Worm (Caenorhabditis elegans) whole organism, L1 larva: ENCODE measurements around the gene srv-5.

Experiments used
- ceh-82 ChIP-seq, 3 experiments: fragments of 150-350 bp in 1 of 3; sonication (generic microtip) in 2 of 3; optimal IDR thresholded peaks; 2 replicates each; lab custom pipeline; 2014 to 2017; ENCODE audit warnings: missing biosample characterization in 3 of 3, missing genetic modification characterization in 3 of 3
- ces-1 ChIP-seq: fragments of 150-350 bp; optimal IDR thresholded peaks from 2 replicates; lab custom pipeline; 2014; ENCODE audit warnings: missing biosample characterization, missing genetic modification reagents, missing genetic modification characterization
- hpl-2 ChIP-seq: fragments of 150-350 bp; optimal IDR thresholded peaks from 2 replicates; lab custom pipeline; 2014; ENCODE audit warnings: missing biosample characterization, missing genetic modification reagents, missing genetic modification characterization
- lin-13 ChIP-seq: fragments of 150-350 bp; optimal IDR thresholded peaks from 2 replicates; lab custom pipeline; 2014; ENCODE audit warnings: missing biosample characterization, missing genetic modification reagents, missing genetic modification characterization
- lsy-2 ChIP-seq, 2 experiments: fragments of 150-350 bp; optimal IDR thresholded peaks; 2 replicates each; lab custom pipeline; 2014; ENCODE audit warnings: missing biosample characterization in 2 of 2, missing genetic modification characterization in 2 of 2
- mep-1 ChIP-seq: fragments of 150-350 bp; optimal IDR thresholded peaks from 2 replicates; lab custom pipeline; 2014; ENCODE audit warnings: missing biosample characterization, missing genetic modification characterization
- nhr-11 ChIP-seq: fragments of 150-350 bp; optimal IDR thresholded peaks from 2 replicates; lab custom pipeline; 2014; ENCODE audit warnings: missing biosample characterization, missing genetic modification characterization
- nhr-28 ChIP-seq: fragments of 150-350 bp; optimal IDR thresholded peaks from 2 replicates; lab custom pipeline; 2014; ENCODE audit warnings: missing biosample characterization, missing genetic modification characterization
- nhr-71 ChIP-seq: sonication (generic microtip); optimal IDR thresholded peaks from 2 replicates; lab custom pipeline; 2016; ENCODE audit warnings: mild to moderate bottlenecking, missing genetic modification characterization, moderate library complexity, missing compliant biosample characterization
- nhr-77 ChIP-seq: fragments of 150-350 bp; optimal IDR thresholded peaks from 2 replicates; lab custom pipeline; 2014; ENCODE audit warnings: missing biosample characterization, missing genetic modification characterization
- pqm-1 ChIP-seq: sonication (generic microtip); optimal IDR thresholded peaks from 3 replicates; lab custom pipeline; 2017; ENCODE audit warnings: missing biosample characterization, missing genetic modification characterization

DNA sequence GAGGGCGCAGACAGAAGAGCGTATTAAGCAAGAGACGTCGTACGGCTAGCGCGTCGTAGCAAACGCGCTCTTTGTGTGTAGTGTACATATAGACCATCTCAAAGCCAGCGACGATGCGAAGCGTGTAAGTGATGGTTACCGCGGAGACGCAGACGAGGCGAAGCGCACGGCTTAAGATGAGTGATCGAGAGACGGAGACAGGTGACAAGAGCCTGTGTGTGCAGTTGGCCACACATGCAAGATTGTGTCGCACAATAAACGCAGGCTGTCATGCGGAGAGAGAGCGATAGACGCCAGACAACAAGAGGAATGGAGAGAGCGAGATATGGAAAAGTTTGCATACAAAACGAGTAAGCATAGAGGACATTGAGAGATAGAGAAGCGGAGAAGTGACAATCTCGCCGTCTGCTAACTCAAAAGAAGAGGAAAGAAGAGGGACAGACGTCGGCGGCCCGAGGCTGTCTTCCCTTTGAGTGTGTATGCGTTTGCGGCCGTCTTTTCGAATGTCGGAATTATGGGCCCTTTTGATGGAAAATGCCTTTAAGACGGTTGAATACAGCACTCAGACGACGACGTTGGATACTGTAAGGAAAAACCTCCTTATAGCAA is 29.3 kb upstream of the srv-5 start:
- TF ChIP-seq nhr-71 (tag; lab: Kevin White, UChicago) (peak; percentile 99), lsy-2 (tag; optimal IDR thresholded peaks at IDR 0.05; lab: Kevin White, UChicago) (peak; percentile 63 to 86), hpl-2 (GFP tag; lab: Kevin White, UChicago) (peak; percentile 91), ceh-82 (tag; optimal IDR thresholded peaks at IDR 0.05; lab: Kevin White, UChicago) (peak; percentile 45 to 51 (median 49)), nhr-77 (tag; lab: Kevin White, UChicago) (peak; percentile 50), mep-1 (peak; percentile 65), nhr-28 (tag; lab: Kevin White, UChicago) (peak; percentile 49), nhr-11 (tag; lab: Kevin White, UChicago) (peak; percentile 88), ces-1 (GFP tag; lab: Kevin White, UChicago) (no peak), lin-13 (peak; percentile 59), pqm-1 (tag; lab: Kevin White, UChicago) (no peak)
